Fruit fly (Drosophila melanogaster): Measurements from ENCODE around the gene CenG1A.

The CenG1A gene

DNA sequence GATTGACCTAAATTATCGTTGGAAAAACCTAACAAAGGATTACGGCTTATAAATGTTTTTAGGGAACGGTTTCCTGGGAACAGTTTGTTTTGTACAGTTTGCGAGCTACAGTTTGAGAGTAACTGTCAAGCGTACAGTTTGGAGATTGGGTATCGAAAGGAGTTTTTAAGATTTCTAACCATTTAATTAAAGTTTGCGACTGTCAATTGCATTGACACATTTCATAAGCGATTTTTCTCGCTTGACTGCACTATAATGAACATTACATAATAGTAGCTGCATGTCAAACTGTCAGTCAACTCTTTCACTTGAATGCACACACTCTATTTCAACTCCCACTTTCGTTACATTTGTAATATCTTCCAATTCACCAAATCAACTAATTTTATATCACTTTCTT lies 57.5 kb downstream of the CenG1A start:
- no peak for TF ChIP-seq CG17801 (GFP tag; optimal IDR thresholded peaks at IDR 0.05; ENCODE audit: partially characterized antibody)

DNA sequence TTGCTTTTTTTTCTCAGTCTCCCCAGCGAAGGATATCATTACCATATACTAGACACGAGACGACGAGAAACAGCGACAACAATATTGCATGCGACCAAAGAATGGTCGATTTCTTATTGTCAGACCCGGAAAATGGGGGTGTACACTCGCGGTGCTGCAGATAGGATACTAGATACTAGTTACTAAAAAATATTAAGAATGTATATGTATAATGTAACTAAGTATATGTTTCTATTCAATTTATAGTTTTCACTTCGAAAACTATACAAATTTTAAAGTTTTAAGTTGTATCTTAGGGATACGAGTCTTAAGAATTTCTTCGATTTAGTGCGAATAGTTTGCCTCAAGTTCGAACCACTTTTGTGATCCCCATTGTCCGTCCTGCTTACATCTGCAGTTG lies 58.1 kb downstream of the CenG1A start:
- TF ChIP-seq CG17801 (GFP tag; optimal IDR thresholded peaks at IDR 0.05; ENCODE audit: partially characterized antibody): no peak

dm6 chr2L:13900111-13900930 lies 65.0 kb downstream of the CenG1A start:
- TF ChIP-seq CG17801 (GFP tag; optimal IDR thresholded peaks at IDR 0.05; ENCODE audit: partially characterized antibody): no peak

DNA sequence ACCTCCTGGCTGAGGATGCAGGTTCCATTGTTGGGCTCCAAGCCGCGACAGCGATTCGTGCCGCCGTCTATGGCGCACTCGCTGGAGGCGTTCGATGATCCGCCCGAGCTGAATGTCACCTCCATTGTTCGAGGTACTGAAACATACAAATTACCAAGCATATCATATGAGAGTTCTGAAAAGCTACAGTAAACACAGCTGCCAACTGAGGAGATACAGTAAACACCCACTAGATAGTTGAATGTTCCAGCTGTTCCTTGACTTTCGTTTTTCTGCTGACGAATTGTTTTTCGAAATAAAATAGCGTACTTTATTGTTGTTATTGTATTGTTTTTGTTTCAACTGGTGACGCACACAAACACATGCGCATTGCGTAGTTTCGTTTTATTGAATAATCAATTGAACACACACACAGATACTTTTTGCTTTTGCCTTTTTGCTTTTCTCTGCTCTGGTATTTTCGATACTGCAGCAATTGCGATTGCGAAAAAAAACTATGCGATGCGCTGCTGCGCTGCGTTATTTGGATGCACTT lies 68.5 kb downstream of the CenG1A start:
- no peak for TF ChIP-seq CG17801 (GFP tag; optimal IDR thresholded peaks at IDR 0.05; ENCODE audit: partially characterized antibody)

DNA sequence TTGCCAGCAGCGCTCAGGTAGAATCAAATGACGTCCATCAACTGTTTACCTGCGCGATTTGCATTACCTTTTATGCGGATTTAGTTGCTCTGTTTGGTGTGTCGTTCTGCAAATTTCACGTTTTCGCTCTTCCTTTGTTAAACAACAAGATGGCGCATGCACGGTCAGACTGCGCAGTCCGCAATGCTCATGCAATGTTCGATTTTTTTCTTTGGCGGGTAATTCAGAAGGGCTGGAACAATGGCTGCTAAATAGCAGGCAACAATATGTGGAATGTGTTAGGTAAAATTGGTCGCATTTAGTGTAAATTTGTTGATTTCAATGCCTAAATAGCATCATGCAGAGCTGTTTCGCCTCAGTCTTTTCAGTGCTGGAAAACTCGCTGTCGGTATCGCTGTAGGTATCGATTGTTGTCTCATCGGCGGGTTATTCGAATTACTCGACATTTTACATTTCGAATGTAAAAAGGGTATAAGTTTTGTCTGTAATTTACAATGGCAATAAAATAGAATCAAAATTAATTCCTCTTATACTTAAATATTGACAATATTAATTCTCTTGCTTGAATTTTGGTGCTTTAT lies 69.1 kb downstream of the CenG1A start, which contains the start of gene Smg5:
Smg5 (minus strand) TSS at position 331 of the 581 bp plus-strand sequence.
- peak; percentile 89 for TF ChIP-seq CG17801 (GFP tag; optimal IDR thresholded peaks at IDR 0.05; ENCODE audit: partially characterized antibody)

DNA sequence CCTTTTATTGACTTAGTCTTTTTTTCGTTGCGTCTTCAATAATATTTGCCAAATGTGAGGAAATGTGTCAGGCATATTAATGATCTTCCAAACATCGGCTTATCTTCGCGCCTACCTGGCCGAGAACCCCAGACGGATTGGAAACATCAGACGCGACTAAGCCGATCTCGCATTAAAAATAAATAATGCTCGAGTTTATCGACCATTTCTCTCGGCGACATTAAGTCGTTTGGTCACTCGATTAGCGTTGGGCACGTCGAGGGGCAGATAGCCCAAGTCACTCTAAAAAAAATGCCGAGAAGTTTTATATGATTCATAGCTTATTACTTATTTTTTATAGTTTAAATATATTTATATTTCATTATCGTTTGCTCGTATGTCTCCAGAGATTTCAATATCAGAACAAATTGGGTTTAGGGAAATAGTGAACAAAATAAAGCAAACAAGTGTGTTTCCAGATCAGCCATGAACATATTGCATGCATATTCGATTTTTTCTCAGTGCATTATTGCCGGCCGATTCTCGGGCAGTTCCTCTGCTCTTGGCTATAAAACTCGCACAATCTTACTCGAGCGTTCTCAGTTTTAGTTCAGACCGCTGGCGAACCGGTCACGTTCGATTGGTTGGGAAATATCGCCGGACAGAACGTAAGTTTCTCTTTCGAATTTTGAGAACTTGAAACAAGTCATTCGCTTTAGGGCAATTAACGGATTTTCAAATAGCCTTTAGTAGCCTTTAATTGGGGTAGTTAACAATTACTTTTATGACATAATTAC lies 69.9 kb downstream of the CenG1A start, which contains the start of gene Ance:
Ance (plus strand) TSS at position 574 of the 776 bp plus-strand sequence.
- TF ChIP-seq CG17801 (GFP tag; optimal IDR thresholded peaks at IDR 0.05; ENCODE audit: partially characterized antibody): no peak

dm6 chr2L:13905848-13906585 lies 70.7 kb downstream of the CenG1A start:
- TF ChIP-seq CG17801 (GFP tag; optimal IDR thresholded peaks at IDR 0.05; ENCODE audit: partially characterized antibody): no peak

- TF ChIP-seq CG17801 (GFP tag; optimal IDR thresholded peaks at IDR 0.05; ENCODE audit: partially characterized antibody): no peak
Measured at dm6 chr2L:13909033-13909432, 73.7 kb downstream of the CenG1A start, which contains the start of gene Ance-2. Gene Ance-2 (plus strand): TSS chr2L:13909333.

dm6 chr2L:13911783-13912182 lies 76.4 kb downstream of the CenG1A start, which contains the start of gene Acyp:
Gene Acyp (plus strand): TSS chr2L:13912083.
- TF ChIP-seq CG17801 (GFP tag; optimal IDR thresholded peaks at IDR 0.05; ENCODE audit: partially characterized antibody): no peak

dm6 chr2L:13914425-13914824 lies 79.1 kb downstream of the CenG1A start, which contains the start of gene Ance-3:
Gene Ance-3 (plus strand): TSS chr2L:13914725.
- no peak for TF ChIP-seq CG17801 (GFP tag; optimal IDR thresholded peaks at IDR 0.05; ENCODE audit: partially characterized antibody)

- TF ChIP-seq CG17801 (GFP tag; optimal IDR thresholded peaks at IDR 0.05; ENCODE audit: partially characterized antibody): no peak
Measured at dm6 chr2L:13923453-13923852, 88.1 kb downstream of the CenG1A start, which contains the start of gene Vajk1. Gene Vajk1 (minus strand): TSS chr2L:13923553.

dm6 chr2L:13923984-13924383 lies 88.6 kb downstream of the CenG1A start:
- TF ChIP-seq CG17801 (GFP tag; optimal IDR thresholded peaks at IDR 0.05; ENCODE audit: partially characterized antibody): no peak

DNA sequence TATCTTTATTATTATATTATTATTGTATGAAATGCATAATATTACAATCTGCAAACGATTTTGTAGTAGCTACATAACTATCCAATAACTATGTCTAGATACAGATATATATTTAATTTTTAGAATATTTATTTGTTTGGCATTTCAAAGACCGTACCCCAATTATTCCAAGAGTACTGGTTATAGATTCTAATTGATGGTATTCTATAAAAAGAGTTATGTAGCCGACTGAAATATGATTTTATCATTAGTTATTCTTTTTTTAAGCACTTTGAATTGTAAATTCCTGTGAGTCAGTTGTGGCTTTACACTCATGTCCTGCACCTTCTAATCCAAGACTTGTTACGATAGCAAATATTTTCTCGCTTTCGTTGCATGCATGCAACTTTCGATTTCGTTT lies 90.3 kb downstream of the CenG1A start:
- TF ChIP-seq CG17801 (GFP tag; optimal IDR thresholded peaks at IDR 0.05; ENCODE audit: partially characterized antibody): no peak

DNA sequence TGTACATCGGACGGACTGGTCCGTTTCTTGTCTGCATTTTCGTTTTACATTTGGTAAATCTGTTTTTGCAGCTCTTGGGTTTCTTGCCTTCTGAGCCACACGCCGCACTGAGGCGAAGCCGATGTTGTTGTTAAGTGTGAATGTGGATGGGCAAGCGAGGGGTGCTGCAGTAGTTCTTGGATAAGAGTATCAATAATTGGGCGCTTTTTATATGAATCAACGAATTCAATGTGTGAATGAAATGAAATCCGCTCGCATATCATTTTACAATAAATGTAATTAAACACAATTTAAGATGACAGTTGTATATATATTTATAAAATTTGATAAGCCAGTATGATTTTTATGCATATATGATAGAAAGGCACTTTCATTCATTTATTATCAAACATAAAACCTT lies 93.1 kb downstream of the CenG1A start:
- TF ChIP-seq CG17801 (GFP tag; optimal IDR thresholded peaks at IDR 0.05; ENCODE audit: partially characterized antibody): no peak
